Fruit fly (Drosophila melanogaster): ENCODE results near the gene CG14374.

Gene CG14374

DNA sequence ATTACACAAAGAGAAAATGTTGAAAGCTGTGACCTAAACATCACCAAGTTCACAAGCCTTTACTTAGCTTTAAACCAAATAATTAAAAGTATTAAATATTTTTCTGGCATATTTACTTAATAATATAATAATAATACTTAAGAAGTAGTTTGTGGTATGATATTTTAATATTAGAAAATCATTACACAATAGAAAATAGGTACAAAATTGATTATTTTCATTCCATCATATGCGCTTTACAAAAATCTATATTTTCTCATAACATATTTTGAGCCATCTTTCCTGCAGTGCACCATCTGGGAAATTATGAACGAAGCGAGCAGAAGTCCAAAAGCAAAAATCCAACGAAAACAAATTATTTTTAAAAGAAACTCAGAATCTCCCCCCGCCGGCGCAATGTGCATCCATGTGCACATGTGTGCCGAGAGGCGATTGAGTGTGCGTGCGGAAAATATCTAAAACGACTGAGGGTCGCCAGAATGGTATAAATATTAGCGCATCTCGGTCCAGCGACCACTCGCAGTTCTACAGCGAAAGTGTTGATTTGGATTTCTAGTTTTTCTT is 28.6 kb upstream of the CG14374 start, which contains the start of gene Act87E (continued):
- TF ChIP-seq CG17385 (GFP tag; optimal IDR thresholded peaks at IDR 0.05) (peak; percentile 54), CG12236 (GFP tag; optimal IDR thresholded peaks at IDR 0.05) (no peak), bsh (GFP tag; optimal IDR thresholded peaks at IDR 0.05) (peak in 1 of 2 experiments; percentile 68), CG8359 (GFP tag; optimal IDR thresholded peaks at IDR 0.05; ENCODE audit: borderline replicate concordance) (peak; percentile 25), YL-1 (GFP tag; optimal IDR thresholded peaks at IDR 0.05) (no peak), CG6654 (GFP tag; optimal IDR thresholded peaks at IDR 0.05) (peak; percentile 14), Gsc (GFP tag; IDR thresholded peaks at IDR 0.05) (no peak), CG12219 (GFP tag; optimal IDR thresholded peaks at IDR 0.05) (no peak), p53 (GFP tag; optimal IDR thresholded peaks at IDR 0.05) (no peak), CG10462 (GFP tag; optimal IDR thresholded peaks at IDR 0.05) (no peak), Hey (tag; optimal IDR thresholded peaks at IDR 0.05) (no peak), Ets97D (GFP tag; optimal IDR thresholded peaks at IDR 0.05) (no peak), cwo (GFP tag; optimal IDR thresholded peaks at IDR 0.05) (peak; percentile 39), Usf (GFP tag; optimal IDR thresholded peaks at IDR 0.05) (peak; percentile 26), psq (GFP tag; optimal IDR thresholded peaks at IDR 0.05) (no peak), Max (GFP tag; optimal IDR thresholded peaks at IDR 0.05) (no peak), CG15696 (tag; optimal IDR thresholded peaks at IDR 0.05) (peak; percentile 79), Sin3A (optimal IDR thresholded peaks at IDR 0.05) (no peak), gcm (GFP tag; optimal IDR thresholded peaks at IDR 0.05) (peak; percentile 60), MESR4 (GFP tag; optimal IDR thresholded peaks at IDR 0.05) (no peak), Sry-β (GFP tag; optimal IDR thresholded peaks at IDR 0.05) (no peak), Adf1 (GFP tag; IDR thresholded peaks at IDR 0.05) (no peak), hth (optimal IDR thresholded peaks at IDR 0.05) (no peak), yki (optimal IDR thresholded peaks at IDR 0.05) (no peak), dysf (GFP tag; IDR thresholded peaks at IDR 0.05) (peak; percentile 65; the same call in 2 of the 3 replicates), gfzf (GFP tag; optimal IDR thresholded peaks at IDR 0.05) (no peak), CG9215 (GFP tag; IDR thresholded peaks at IDR 0.05) (0 out of 2 replicates have a peak, but pooled peaks have one; percentile 38), br (optimal IDR thresholded peaks at IDR 0.05) (no peak), pfk (GFP tag; optimal IDR thresholded peaks at IDR 0.05) (no peak), Hmx (GFP tag; optimal IDR thresholded peaks at IDR 0.05) (no peak), B-H1 (GFP tag; IDR thresholded peaks at IDR 0.05) (no peak), ken (GFP tag; IDR thresholded peaks at IDR 0.05) (no peak), Drgx (GFP tag; IDR thresholded peaks at IDR 0.05) (peak; percentile 13; the same call in 1 of the 2 replicates), CG16815 (GFP tag; optimal IDR thresholded peaks at IDR 0.05) (peak; percentile 54), CG7928 (GFP tag; optimal IDR thresholded peaks at IDR 0.05) (no peak), otp (GFP tag; IDR thresholded peaks at IDR 0.05) (no peak), CrebB (tag; optimal IDR thresholded peaks at IDR 0.05) (no peak), CG18011 (GFP tag; optimal IDR thresholded peaks at IDR 0.05) (no peak), Med (GFP tag) (no peak), pros (GFP tag; optimal IDR thresholded peaks at IDR 0.05) (peak; percentile 16), CG18764 (GFP tag; optimal IDR thresholded peaks at IDR 0.05) (no peak), CG12104 (GFP tag; optimal IDR thresholded peaks at IDR 0.05) (peak; percentile 66), CG1792 (GFP tag; optimal IDR thresholded peaks at IDR 0.05) (no peak), CG4404 (GFP tag; IDR thresholded peaks at IDR 0.05) (peak; percentile 59), Spps (tag; optimal IDR thresholded peaks at IDR 0.05) (peak; percentile 41), CG13624 (GFP tag; optimal IDR thresholded peaks at IDR 0.05) (no peak), sens (GFP tag) (peak; percentile 73), CG4360 (GFP tag; IDR thresholded peaks at IDR 0.05) (no peak), tup (GFP tag; optimal IDR thresholded peaks at IDR 0.05) (no peak), CG8765 (GFP tag; IDR thresholded peaks at IDR 0.05) (no peak), Nf-YB (GFP tag; optimal IDR thresholded peaks at IDR 0.05) (peak; percentile 47), CG17359 (tag; optimal IDR thresholded peaks at IDR 0.05) (peak; percentile 64)

Data from whole organism, embryonic.